Fruit fly (Drosophila melanogaster) whole organism, embryonic: Measurements from ENCODE around the gene CG9328.

Experiments
- Aef1 ChIP-seq: fragments of 200-800 bp; sonication (Bioruptor generic); IDR thresholded peaks from 3 replicates; pipeline ENCODE4 v1.3.6; 2022; ENCODE audit warnings: missing biosample characterization, missing genetic modification characterization
- Antp ChIP-seq: fragments of 200-800 bp; sonication (Bioruptor generic); optimal IDR thresholded peaks from 3 replicates; lab custom pipeline; 2016; ENCODE audit warnings: missing biosample characterization, missing genetic modification characterization
- Bdp1 ChIP-seq: fragments of 200-800 bp; sonication (Bioruptor generic); optimal IDR thresholded peaks from 3 replicates; lab custom pipeline; 2016; ENCODE audit warnings: missing biosample characterization, missing genetic modification characterization
- CG10431 ChIP-seq: fragments of 200-800 bp; sonication (Bioruptor generic); optimal IDR thresholded peaks from 3 replicates; lab custom pipeline; 2018; ENCODE audit warnings: missing biosample characterization, mild to moderate bottlenecking, missing genetic modification characterization
- CG10979 ChIP-seq: fragments of 200-800 bp; sonication (Bioruptor generic); optimal IDR thresholded peaks from 2 replicates; lab custom pipeline; 2018; ENCODE audit warnings: missing biosample characterization, mild to moderate bottlenecking, missing genetic modification characterization, moderate library complexity
- CG11723 ChIP-seq: fragments of 200-800 bp; sonication (Bioruptor generic); optimal IDR thresholded peaks from 2 replicates; lab custom pipeline; 2017; ENCODE audit warnings: missing biosample characterization, mild to moderate bottlenecking, missing genetic modification characterization
- CG13287 ChIP-seq: fragments of 200-800 bp; sonication (Bioruptor generic); IDR thresholded peaks from 2 replicates; pipeline ENCODE4 v1.3.6; 2022; ENCODE audit warnings: missing biosample characterization, missing genetic modification characterization; ENCODE audit not compliant: partially characterized antibody
- CG14014 ChIP-seq: fragments of 200-800 bp; sonication (Bioruptor generic); IDR thresholded peaks from 2 replicates; pipeline ENCODE4 v1.3.6; 2022; ENCODE audit warnings: missing biosample characterization, missing genetic modification characterization
- CG14965 ChIP-seq: fragments of 200-800 bp; sonication (Bioruptor generic); optimal IDR thresholded peaks from 2 replicates; lab custom pipeline; 2016; ENCODE audit warnings: missing biosample characterization, missing genetic modification characterization, borderline replicate concordance
- CG15011 ChIP-seq: fragments of 200-800 bp; sonication (Bioruptor generic); optimal IDR thresholded peaks from 3 replicates; lab custom pipeline; 2018; ENCODE audit warnings: missing biosample characterization, mild to moderate bottlenecking, missing genetic modification characterization
- CG15479 ChIP-seq: fragments of 200-800 bp; sonication (Bioruptor generic); optimal IDR thresholded peaks from 3 replicates; lab custom pipeline; 2019; ENCODE audit warnings: missing biosample characterization, mild to moderate bottlenecking, missing genetic modification characterization, moderate library complexity
- CG18599 ChIP-seq: fragments of 200-800 bp; sonication (Bioruptor generic); optimal IDR thresholded peaks from 3 replicates; lab custom pipeline; 2017; ENCODE audit warnings: missing biosample characterization, missing genetic modification characterization, mild to moderate bottlenecking, moderate library complexity, missing genetic modification reagents
- CG18619 ChIP-seq: fragments of 200-800 bp; sonication (Bioruptor generic); optimal IDR thresholded peaks from 3 replicates; lab custom pipeline; 2017; ENCODE audit warnings: missing biosample characterization, mild to moderate bottlenecking, missing genetic modification characterization
- CG2116 ChIP-seq: fragments of 200-800 bp; sonication (Bioruptor generic); optimal IDR thresholded peaks from 3 replicates; lab custom pipeline; 2018; ENCODE audit warnings: missing biosample characterization, mild to moderate bottlenecking, missing genetic modification characterization
- CG2678 ChIP-seq: fragments of 200-800 bp; sonication (Bioruptor generic); optimal IDR thresholded peaks from 3 replicates; lab custom pipeline; 2019; ENCODE audit warnings: missing biosample characterization, mild to moderate bottlenecking, missing genetic modification characterization, moderate library complexity
- CG2875 ChIP-seq: fragments of 200-800 bp; sonication (Bioruptor generic); optimal IDR thresholded peaks from 2 replicates; lab custom pipeline; 2017; ENCODE audit warnings: missing biosample characterization, mild to moderate bottlenecking, missing genetic modification characterization, missing genetic modification reagents
- CG32772 ChIP-seq: fragments of 200-800 bp; sonication (Bioruptor generic); IDR thresholded peaks from 2 replicates; pipeline ENCODE4 v1.3.6; 2022; ENCODE audit warnings: missing biosample characterization, missing genetic modification characterization
- CG4617 ChIP-seq: fragments of 200-800 bp; sonication (Bioruptor generic); optimal IDR thresholded peaks from 3 replicates; lab custom pipeline; 2016; ENCODE audit warnings: missing biosample characterization, missing genetic modification characterization, borderline replicate concordance
- CG8290 ChIP-seq, 3 experiments: fragments of 200-800 bp; sonication (Bioruptor generic); optimal IDR thresholded peaks; 2 replicates each; lab custom pipeline; 2016 to 2019; ENCODE audit warnings: missing biosample characterization in 3 of 3, missing genetic modification characterization in 3 of 3, mild to moderate bottlenecking in 2 of 3, moderate library complexity in 1 of 3
- Camta ChIP-seq: fragments of 200-800 bp; sonication (Bioruptor generic); optimal IDR thresholded peaks from 2 replicates; lab custom pipeline; 2016; ENCODE audit warnings: missing biosample characterization, missing genetic modification characterization
- CrebB ChIP-seq: fragments of 200-800 bp; sonication (Bioruptor generic); optimal IDR thresholded peaks from 3 replicates; lab custom pipeline; 2018; ENCODE audit warnings: missing biosample characterization, mild to moderate bottlenecking, missing genetic modification characterization
- Dbx ChIP-seq: fragments of 200-800 bp; sonication (Bioruptor generic); IDR thresholded peaks from 3 replicates; pipeline ENCODE4 v1.3.6; 2022; ENCODE audit warnings: missing biosample characterization, missing genetic modification characterization
- Dp ChIP-seq: fragments of 200-800 bp; sonication (Bioruptor generic); optimal IDR thresholded peaks from 2 replicates; lab custom pipeline; 2018; ENCODE audit warnings: missing biosample characterization, mild to moderate bottlenecking, missing genetic modification characterization, moderate library complexity
- Hr3 ChIP-seq: fragments of 200-800 bp; sonication (Bioruptor generic); optimal IDR thresholded peaks from 3 replicates; lab custom pipeline; 2016; ENCODE audit warnings: missing biosample characterization, missing genetic modification characterization
- Jarid2 ChIP-seq: fragments of 200-800 bp; sonication (Bioruptor generic); optimal IDR thresholded peaks from 3 replicates; lab custom pipeline; 2017; ENCODE audit warnings: mild to moderate bottlenecking, missing biosample characterization, missing genetic modification reagents, missing genetic modification characterization
- MTF-1 ChIP-seq: fragments of 200-800 bp; sonication (Bioruptor generic); optimal IDR thresholded peaks from 2 replicates; lab custom pipeline; 2018; ENCODE audit warnings: missing biosample characterization, mild to moderate bottlenecking, missing genetic modification characterization, borderline replicate concordance
- Med ChIP-seq: fragments of 200-800 bp; sonication (Bioruptor generic); peaks from one replicate; lab custom pipeline; 2016; ENCODE audit warnings: missing biosample characterization, missing genetic modification characterization, mild to moderate bottlenecking, inconsistent platforms, moderate library complexity
- Mes4 ChIP-seq: fragments of 200-800 bp; sonication (Bioruptor generic); optimal IDR thresholded peaks from 2 replicates; lab custom pipeline; 2016; ENCODE audit warnings: missing biosample characterization, missing genetic modification characterization
- Sry-β ChIP-seq: fragments of 200-800 bp; sonication (Bioruptor generic); optimal IDR thresholded peaks from 2 replicates; lab custom pipeline; 2018; ENCODE audit warnings: missing biosample characterization, mild to moderate bottlenecking, missing genetic modification characterization, moderate library complexity
- Ssrp ChIP-seq: fragments of 200-800 bp; sonication (Bioruptor generic); optimal IDR thresholded peaks from 2 replicates; lab custom pipeline; 2018; ENCODE audit warnings: missing biosample characterization, mild to moderate bottlenecking, missing genetic modification characterization, moderate library complexity
- chif ChIP-seq, 2 experiments: fragments of 200-800 bp; sonication (Bioruptor generic); optimal IDR thresholded peaks; 3 replicates each; lab custom pipeline; 2016; ENCODE audit warnings: missing biosample characterization in 2 of 2, missing genetic modification characterization in 2 of 2
- chn ChIP-seq: fragments of 200-800 bp; sonication (Bioruptor generic); optimal IDR thresholded peaks from 2 replicates; lab custom pipeline; 2016; ENCODE audit warnings: missing biosample characterization, missing genetic modification characterization
- dati ChIP-seq: fragments of 200-800 bp; sonication (Bioruptor generic); IDR thresholded peaks from 2 replicates; pipeline ENCODE4 v1.3.6; 2022; ENCODE audit warnings: missing biosample characterization, missing genetic modification characterization
- dmrt99B ChIP-seq: fragments of 200-800 bp; sonication (Bioruptor generic); optimal IDR thresholded peaks from 2 replicates; lab custom pipeline; 2018; ENCODE audit warnings: missing biosample characterization, mild to moderate bottlenecking, missing genetic modification characterization, moderate library complexity
- dysf ChIP-seq: fragments of 200-800 bp; sonication (Bioruptor generic); IDR thresholded peaks from 3 replicates; pipeline ENCODE4 v1.3.6; 2022; ENCODE audit warnings: missing biosample characterization, missing genetic modification characterization
- gsb ChIP-seq: fragments of 200-800 bp; sonication (Bioruptor generic); IDR thresholded peaks from 2 replicates; pipeline ENCODE4 v1.3.6; 2022; ENCODE audit warnings: missing biosample characterization, missing genetic modification characterization
- knrl ChIP-seq: fragments of 200-800 bp; sonication (Bioruptor generic); IDR thresholded peaks from 3 replicates; pipeline ENCODE4 v1.3.6; 2022; ENCODE audit warnings: missing biosample characterization, missing genetic modification characterization; ENCODE audit not compliant: partially characterized antibody
- lilli ChIP-seq: fragments of 200-800 bp; sonication (Bioruptor generic); optimal IDR thresholded peaks from 3 replicates; lab custom pipeline; 2016; ENCODE audit warnings: missing biosample characterization, missing genetic modification characterization
- salm ChIP-seq: fragments of 200-800 bp; sonication (Bioruptor generic); optimal IDR thresholded peaks from 2 replicates; lab custom pipeline; 2018; ENCODE audit warnings: missing biosample characterization, mild to moderate bottlenecking, missing genetic modification characterization
- sim ChIP-seq: fragments of 200-800 bp; sonication (Bioruptor generic); IDR thresholded peaks from 2 replicates; pipeline ENCODE4 v1.3.6; 2022; ENCODE audit warnings: missing biosample characterization, missing genetic modification characterization
- sisA ChIP-seq: fragments of 200-800 bp; sonication (Bioruptor generic); IDR thresholded peaks from 2 replicates; pipeline ENCODE4 v1.3.6; 2022; ENCODE audit warnings: missing biosample characterization, missing genetic modification characterization
- stwl ChIP-seq: fragments of 200-800 bp; sonication (Bioruptor generic); optimal IDR thresholded peaks from 3 replicates; lab custom pipeline; 2018; ENCODE audit warnings: missing biosample characterization, mild to moderate bottlenecking, missing genetic modification characterization, moderate library complexity
- tna ChIP-seq: fragments of 200-800 bp; sonication (Bioruptor generic); IDR thresholded peaks from 2 replicates; pipeline ENCODE4 v1.3.6; 2022; ENCODE audit warnings: missing biosample characterization, missing genetic modification characterization; ENCODE audit not compliant: partially characterized antibody
- trem ChIP-seq: fragments of 200-800 bp; optimal IDR thresholded peaks from 3 replicates; lab custom pipeline; 2019; ENCODE audit warnings: missing biosample characterization, mild to moderate bottlenecking, missing genetic modification characterization, moderate library complexity
- twi ChIP-seq: fragments of 200-800 bp; optimal IDR thresholded peaks from 2 replicates; lab custom pipeline; 2019; ENCODE audit warnings: missing biosample characterization, mild to moderate bottlenecking, missing genetic modification characterization, moderate library complexity
- tx ChIP-seq: fragments of 200-800 bp; sonication (Bioruptor generic); optimal IDR thresholded peaks from 2 replicates; lab custom pipeline; 2016; ENCODE audit warnings: missing biosample characterization, missing genetic modification characterization
- vfl ChIP-seq: fragments of 200-800 bp; sonication (Bioruptor generic); optimal IDR thresholded peaks from 2 replicates; lab custom pipeline; 2016; ENCODE audit warnings: missing biosample characterization, missing genetic modification characterization
- vnd ChIP-seq: fragments of 200-800 bp; sonication (Bioruptor generic); IDR thresholded peaks from 3 replicates; pipeline ENCODE4 v1.3.6; 2022; ENCODE audit warnings: missing biosample characterization, missing genetic modification characterization; ENCODE audit not compliant: partially characterized antibody
- wdn ChIP-seq: fragments of 200-800 bp; sonication (Bioruptor generic); IDR thresholded peaks from 2 replicates; pipeline ENCODE4 v1.3.6; 2022; ENCODE audit warnings: missing biosample characterization, missing genetic modification characterization

Gene CG9328

DNA sequence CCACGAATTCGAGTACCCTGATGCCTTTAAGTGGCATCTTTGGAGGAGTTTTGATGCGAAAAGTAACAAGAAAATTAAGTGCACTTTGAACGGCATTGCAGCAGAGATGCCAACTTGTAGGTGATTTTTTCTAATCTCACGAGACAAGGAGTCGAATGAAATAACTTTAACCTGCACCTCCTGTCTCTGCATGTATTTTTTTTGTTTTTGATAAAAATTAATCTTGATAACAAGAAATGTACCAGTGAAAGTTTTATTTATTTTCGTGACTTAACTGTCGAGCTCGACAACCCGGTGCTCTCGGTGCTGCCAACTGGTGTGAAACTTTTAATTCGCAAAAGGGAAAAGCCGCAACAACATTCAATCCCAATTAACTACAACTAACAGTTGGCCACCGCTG, 45.4 kb upstream of the CG9328 start, which contains the start of the genes Amacr and Ns4 (continued):
- TF ChIP-seq CG18599 (GFP tag; lab: Kevin White, UChicago) (no peak), Dbx (GFP tag; lab: Robert Waterston, UW) (0 out of 3 replicates have a peak, but pooled peaks have one; percentile 38), CG15479 (GFP tag; lab: Kevin White, UChicago) (no peak), CG14965 (no peak), CG15011 (no peak), vnd (GFP tag; lab: Robert Waterston, UW) (no peak), CG2678 (tag; lab: Kevin White, UChicago) (no peak), dati (GFP tag; lab: Robert Waterston, UW) (no peak), dysf (GFP tag; lab: Robert Waterston, UW) (peak; percentile 61; the same call in 2 of the 3 replicates), salm (tag; lab: Kevin White, UChicago) (no peak), Med (GFP tag; lab: Kevin White, UChicago) (peak; percentile 93), twi (tag; lab: Kevin White, UChicago) (peak; percentile 48), CG8290 (GFP tag; optimal IDR thresholded peaks at IDR 0.05; lab: Kevin White, UChicago) (no peak), CG8290 (tag; optimal IDR thresholded peaks at IDR 0.05; lab: Kevin White, UChicago) (peak in 1 of 2 experiments; percentile 2), Hr3 (GFP tag; lab: Kevin White, UChicago) (peak; percentile 44), CG14014 (no peak), Aef1 (GFP tag; lab: Robert Waterston, UW) (peak; percentile 25; the same call in 2 of the 3 replicates), wdn (GFP tag; lab: Robert Waterston, UW) (0 out of 2 replicates have a peak, but pooled peaks have one; percentile 23), Mes4 (GFP tag; lab: Kevin White, UChicago) (peak; percentile 18), CG4617 (peak; percentile 78), sisA (GFP tag; lab: Robert Waterston, UW) (peak; percentile 54), Ssrp (peak; percentile 50), CG10431 (GFP tag; lab: Kevin White, UChicago) (no peak), Jarid2 (GFP tag; lab: Kevin White, UChicago) (no peak), knrl (GFP tag; lab: Robert Waterston, UW) (no peak; the same call in 2 of the 3 replicates), stwl (tag; lab: Kevin White, UChicago) (peak; percentile 51), CG10979 (tag; lab: Kevin White, UChicago) (peak; percentile 25), chif (GFP tag; optimal IDR thresholded peaks at IDR 0.05; lab: Kevin White, UChicago) (peak; percentile 33 to 47), vfl (GFP tag; lab: Kevin White, UChicago) (peak; percentile 55), lilli (peak; percentile 73), CG18619 (GFP tag; lab: Kevin White, UChicago) (peak; percentile 22), chn (GFP tag; lab: Kevin White, UChicago) (peak; percentile 65), MTF-1 (GFP tag; lab: Kevin White, UChicago) (no peak), Bdp1 (GFP tag; lab: Kevin White, UChicago) (peak; percentile 34), Dp (peak; percentile 28), tna (GFP tag; lab: Robert Waterston, UW) (no peak), CG13287 (peak; percentile 65), tx (GFP tag; lab: Kevin White, UChicago) (peak; percentile 65), Camta (peak; percentile 59), Antp (GFP tag; lab: Kevin White, UChicago) (peak; percentile 45), CG32772 (GFP tag; lab: Robert Waterston, UW) (no peak), trem (tag; lab: Kevin White, UChicago) (peak; percentile 99), gsb (no peak), dmrt99B (no peak), CG2116 (GFP tag; lab: Kevin White, UChicago) (peak; percentile 36), CG2875 (no peak), Sry-β (GFP tag; lab: Kevin White, UChicago) (no peak), CrebB (tag; lab: Kevin White, UChicago) (peak; percentile 28), sim (GFP tag; lab: Robert Waterston, UW) (no peak), CG11723 (no peak)
